Worm (Caenorhabditis elegans) whole organism, young adult: ENCODE data around the gene C25E10.4.

Experiments used
- B0336.3 ChIP-seq: fragments of 200-800 bp; sonication (Bioruptor generic); IDR thresholded peaks from 2 replicates; pipeline ENCODE4 v1.3.6; 2022; ENCODE audit warnings: missing genetic modification characterization, missing compliant biosample characterization
- F22D6.2 ChIP-seq: sonication (generic microtip); optimal IDR thresholded peaks from 2 replicates; lab custom pipeline; 2016; ENCODE audit warnings: mild to moderate bottlenecking, missing genetic modification characterization, missing compliant biosample characterization
- F39B2.1 ChIP-seq: fragments of 200-800 bp; sonication (Bioruptor generic); IDR thresholded peaks from 2 replicates; pipeline ENCODE4 v1.3.6; 2022; ENCODE audit warnings: missing genetic modification reagents, missing genetic modification characterization, missing compliant biosample characterization
- F49E8.2 ChIP-seq: sonication (generic microtip); optimal IDR thresholded peaks from 3 replicates; lab custom pipeline; 2017; ENCODE audit warnings: missing genetic modification characterization, mild to moderate bottlenecking, missing compliant biosample characterization, antibody characterized with exemption, moderate library complexity; ENCODE audit not compliant: insufficient read depth
- K12H6.12 ChIP-seq: fragments of 200-800 bp; sonication (Bioruptor generic); optimal IDR thresholded peaks from 2 replicates; lab custom pipeline; 2018; ENCODE audit warnings: mild to moderate bottlenecking, missing genetic modification characterization, missing compliant biosample characterization
- Y56A3A.18 ChIP-seq: fragments of 200-800 bp; sonication (Bioruptor generic); IDR thresholded peaks from 2 replicates; pipeline ENCODE4 v1.3.6; 2022; ENCODE audit warnings: missing genetic modification reagents, missing genetic modification characterization, missing compliant biosample characterization
- Y95B8A.8 ChIP-seq: fragments of 200-800 bp; sonication (Bioruptor generic); IDR thresholded peaks from 2 replicates; pipeline ENCODE4 v1.3.6; 2022; ENCODE audit warnings: missing genetic modification reagents, missing genetic modification characterization, missing compliant biosample characterization
- ZK185.1 ChIP-seq: sonication (generic microtip); optimal IDR thresholded peaks from 2 replicates; lab custom pipeline; 2016; ENCODE audit warnings: mild to moderate bottlenecking, missing genetic modification characterization, missing compliant biosample characterization; ENCODE audit not compliant: poor library complexity, severe bottlenecking
- atf-7 ChIP-seq: sonication (generic microtip); optimal IDR thresholded peaks from 2 replicates; lab custom pipeline; 2017; ENCODE audit warnings: mild to moderate bottlenecking, missing genetic modification characterization, missing compliant biosample characterization
- attf-5 ChIP-seq: fragments of 200-800 bp; sonication (Bioruptor generic); optimal IDR thresholded peaks from 2 replicates; lab custom pipeline; 2018; ENCODE audit warnings: mild to moderate bottlenecking, missing genetic modification characterization, missing compliant biosample characterization
- bed-2 ChIP-seq: fragments of 200-800 bp; sonication (Bioruptor generic); IDR thresholded peaks from 2 replicates; pipeline ENCODE4 v1.3.6; 2022; ENCODE audit warnings: missing genetic modification reagents, missing genetic modification characterization, missing compliant biosample characterization
- ccch-3 ChIP-seq: fragments of 200-800 bp; sonication (Bioruptor generic); optimal IDR thresholded peaks from 2 replicates; lab custom pipeline; 2018; ENCODE audit warnings: mild to moderate bottlenecking, missing genetic modification characterization, missing compliant biosample characterization
- cebp-1 ChIP-seq, 2 experiments: fragments of 200-800 bp in 1 of 2; sonication (Bioruptor generic) in 1 of 2; sonication (generic microtip) in 1 of 2; IDR thresholded peaks in 1 of 2; optimal IDR thresholded peaks in 1 of 2; 2 replicates each; pipeline versions ENCODE4 v1.3.6 to Lab custom; 2017 to 2022; ENCODE audit warnings: missing compliant biosample characterization in 2 of 2, missing genetic modification characterization in 2 of 2, mild to moderate bottlenecking in 1 of 2, missing genetic modification reagents in 1 of 2, moderate library complexity in 1 of 2
- ceh-100 ChIP-seq: fragments of 200-800 bp; sonication (Bioruptor generic); IDR thresholded peaks from 2 replicates; pipeline ENCODE4 v1.3.6; 2022; ENCODE audit warnings: missing genetic modification reagents, missing genetic modification characterization, missing compliant biosample characterization
- chd-7 ChIP-seq: sonication (generic microtip); optimal IDR thresholded peaks from 2 replicates; lab custom pipeline; 2016; ENCODE audit warnings: mild to moderate bottlenecking, missing genetic modification characterization, moderate library complexity, missing compliant biosample characterization
- dox-1 ChIP-seq: fragments of 200-800 bp; sonication (Bioruptor generic); IDR thresholded peaks from 2 replicates; pipeline ENCODE4 v1.3.6; 2022; ENCODE audit warnings: missing genetic modification reagents, missing genetic modification characterization, missing compliant biosample characterization
- egl-44 ChIP-seq: fragments of 200-800 bp; sonication (Bioruptor generic); IDR thresholded peaks from 2 replicates; pipeline ENCODE4 v1.3.6; 2022; ENCODE audit warnings: missing genetic modification reagents, missing genetic modification characterization, missing compliant biosample characterization
- ets-4 ChIP-seq: fragments of 200-800 bp; sonication (Bioruptor generic); optimal IDR thresholded peaks from 2 replicates; lab custom pipeline; 2018; ENCODE audit warnings: mild to moderate bottlenecking, missing genetic modification characterization, missing compliant biosample characterization
- gei-17 ChIP-seq: fragments of 200-800 bp; sonication (Bioruptor generic); optimal IDR thresholded peaks from 2 replicates; lab custom pipeline; 2018; ENCODE audit warnings: mild to moderate bottlenecking, missing genetic modification characterization, missing compliant biosample characterization
- hlh-12 ChIP-seq: sonication (generic microtip); optimal IDR thresholded peaks from 2 replicates; lab custom pipeline; 2016; ENCODE audit warnings: missing genetic modification characterization, missing compliant biosample characterization
- let-526 ChIP-seq: fragments of 200-800 bp; sonication (Bioruptor generic); IDR thresholded peaks from 2 replicates; pipeline ENCODE4 v1.3.6; 2022; ENCODE audit warnings: missing genetic modification reagents, missing genetic modification characterization, missing compliant biosample characterization
- let-607 ChIP-seq, 2 experiments: fragments of 200-800 bp in 1 of 2; sonication (Bioruptor generic) in 1 of 2; sonication (generic microtip) in 1 of 2; optimal IDR thresholded peaks; 2 replicates each; lab custom pipeline; 2016 to 2018; ENCODE audit warnings: mild to moderate bottlenecking in 2 of 2, missing compliant biosample characterization in 2 of 2, missing genetic modification characterization in 2 of 2, moderate library complexity in 2 of 2, missing genotype in 1 of 2
- lin-40 ChIP-seq: sonication (generic microtip); optimal IDR thresholded peaks from 2 replicates; lab custom pipeline; 2016; ENCODE audit warnings: missing genetic modification characterization, mild to moderate bottlenecking, missing compliant biosample characterization, missing genotype, missing genetic modification reagents
- lin-54 ChIP-seq: fragments of 200-800 bp; sonication (Bioruptor generic); optimal IDR thresholded peaks from 2 replicates; lab custom pipeline; 2018; ENCODE audit warnings: mild to moderate bottlenecking, missing genetic modification characterization, missing compliant biosample characterization
- mcd-1 ChIP-seq: fragments of 200-800 bp; sonication (Bioruptor generic); IDR thresholded peaks from 2 replicates; pipeline ENCODE4 v1.3.6; 2022; ENCODE audit warnings: missing genetic modification reagents, missing genetic modification characterization, missing compliant biosample characterization
- nfya-2 ChIP-seq: fragments of 200-800 bp; sonication (Bioruptor generic); IDR thresholded peaks from 2 replicates; pipeline ENCODE4 v1.3.6; 2022; ENCODE audit warnings: missing genetic modification reagents, missing genetic modification characterization, missing compliant biosample characterization
- nfyb-1 ChIP-seq: fragments of 200-800 bp; sonication (Bioruptor generic); IDR thresholded peaks from 2 replicates; pipeline ENCODE4 v1.3.6; 2022; ENCODE audit warnings: missing genetic modification reagents, missing genetic modification characterization, missing compliant biosample characterization
- nhr-80 ChIP-seq: sonication (generic microtip); optimal IDR thresholded peaks from 2 replicates; lab custom pipeline; 2016; ENCODE audit warnings: missing genetic modification characterization, missing compliant biosample characterization
- nhr-90 ChIP-seq: sonication (generic microtip); optimal IDR thresholded peaks from 2 replicates; lab custom pipeline; 2016; ENCODE audit warnings: missing genotype, mild to moderate bottlenecking, missing genetic modification characterization, missing compliant biosample characterization
- pbrm-1 ChIP-seq: fragments of 200-800 bp; sonication (Bioruptor generic); IDR thresholded peaks from 2 replicates; pipeline ENCODE4 v1.3.6; 2022; ENCODE audit warnings: missing genetic modification reagents, missing genetic modification characterization, missing compliant biosample characterization
- sdz-38 ChIP-seq: sonication (generic microtip); optimal IDR thresholded peaks from 2 replicates; lab custom pipeline; 2016; ENCODE audit warnings: missing genotype, missing genetic modification characterization, missing compliant biosample characterization
- snpc-4 ChIP-seq, 5 experiments: fragments of 150-350 bp in 1 of 5; sonication (generic microtip) in 4 of 5; optimal IDR thresholded peaks; 2 replicates each; lab custom pipeline; 2014 to 2018; ENCODE audit warnings: missing genetic modification characterization in 5 of 5, missing biosample characterization in 3 of 5, antibody characterized with exemption in 2 of 5, mild to moderate bottlenecking in 2 of 5, missing compliant biosample characterization in 2 of 5, missing genotype in 2 of 5, moderate library complexity in 2 of 5, missing genetic modification reagents in 1 of 5
- sptf-2 ChIP-seq: fragments of 200-800 bp; sonication (Bioruptor generic); optimal IDR thresholded peaks from 2 replicates; lab custom pipeline; 2018; ENCODE audit warnings: mild to moderate bottlenecking, missing genetic modification characterization, missing compliant biosample characterization
- tbp1 ChIP-seq: fragments of 200-800 bp; sonication (Bioruptor generic); optimal IDR thresholded peaks from 2 replicates; lab custom pipeline; 2018; ENCODE audit warnings: mild to moderate bottlenecking, missing genetic modification characterization, missing compliant biosample characterization
- tbx-9 ChIP-seq: sonication (generic microtip); optimal IDR thresholded peaks from 2 replicates; lab custom pipeline; 2016; ENCODE audit warnings: borderline replicate concordance, missing genetic modification characterization, inconsistent platforms, missing compliant biosample characterization
- tlf-1 ChIP-seq: fragments of 200-800 bp; sonication (Bioruptor generic); optimal IDR thresholded peaks from 2 replicates; lab custom pipeline; 2018; ENCODE audit warnings: mild to moderate bottlenecking, missing genetic modification characterization, missing compliant biosample characterization
- zim-3 ChIP-seq: sonication (generic microtip); optimal IDR thresholded peaks from 2 replicates; lab custom pipeline; 2017; ENCODE audit warnings: mild to moderate bottlenecking, missing genetic modification characterization, moderate library complexity, missing compliant biosample characterization
- ztf-22 ChIP-seq: fragments of 200-800 bp; sonication (Bioruptor generic); optimal IDR thresholded peaks from 2 replicates; lab custom pipeline; 2018; ENCODE audit warnings: mild to moderate bottlenecking, missing genetic modification characterization, moderate library complexity, missing compliant biosample characterization

Gene C25E10.4

ce11 chrV:9079965-9080432 is 46.6 kb downstream of the C25E10.4 start:
- TF ChIP-seq chd-7 (tag; lab: Kevin White, UChicago) (peak; percentile 47), dox-1 (peak; percentile 69; the same call in 1 of the 2 replicates), F39B2.1 (no peak), nhr-80 (tag; lab: Kevin White, UChicago) (peak; percentile 99), tlf-1 (GFP tag; lab: Kevin White, UChicago) (peak; percentile 57), lin-54 (GFP tag; lab: Kevin White, UChicago) (peak; percentile 40), atf-7 (peak; percentile 88), sptf-2 (GFP tag; lab: Kevin White, UChicago) (no peak), nfya-2 (GFP tag; lab: Robert Waterston, UW) (no peak), bed-2 (no peak), snpc-4 (GFP tag; optimal IDR thresholded peaks at IDR 0.05; lab: Kevin White, UChicago) (no peak), snpc-4 (tag; optimal IDR thresholded peaks at IDR 0.05; lab: Kevin White, UChicago) (peak in 2 of 4 experiments; percentile 24 to 37), F49E8.2 (tag; lab: Kevin White, UChicago) (no peak), hlh-12 (tag; lab: Kevin White, UChicago) (no peak), tbp1 (peak; percentile 31), nfyb-1 (peak; percentile 60), nhr-90 (tag; lab: Kevin White, UChicago) (peak; percentile 54), ccch-3 (GFP tag; lab: Kevin White, UChicago) (no peak), ets-4 (peak; percentile 92), ZK185.1 (tag; lab: Kevin White, UChicago) (peak; percentile 19), zim-3 (tag; lab: Kevin White, UChicago) (no peak), mcd-1 (GFP tag; lab: Robert Waterston, UW) (0 out of 2 replicates have a peak, but pooled peaks have one; percentile 6), Y95B8A.8 (GFP tag; lab: Robert Waterston, UW) (0 out of 2 replicates have a peak, but pooled peaks have one; percentile 36), ceh-100 (no peak), sdz-38 (tag; lab: Kevin White, UChicago) (no peak), cebp-1 (GFP tag; IDR thresholded peaks at IDR 0.05; lab: Robert Waterston, UW) (peak; percentile 22; the same call in 1 of the 2 replicates), cebp-1 (tag; optimal IDR thresholded peaks at IDR 0.05; lab: Kevin White, UChicago) (peak; percentile 68), pbrm-1 (peak; percentile 37; the same call in 1 of the 2 replicates), attf-5 (GFP tag; lab: Kevin White, UChicago) (peak; percentile 4), egl-44 (GFP tag; lab: Robert Waterston, UW) (peak; percentile 79), let-607 (tag; optimal IDR thresholded peaks at IDR 0.05; lab: Kevin White, UChicago) (peak; percentile 53 to 74), let-526 (GFP tag; lab: Robert Waterston, UW) (peak; percentile 4; the same call in 1 of the 2 replicates), lin-40 (tag; lab: Kevin White, UChicago) (peak; percentile 21), Y56A3A.18 (GFP tag; lab: Robert Waterston, UW) (no peak), ztf-22 (GFP tag; lab: Kevin White, UChicago) (peak; percentile 87), tbx-9 (no peak), gei-17 (GFP tag; lab: Kevin White, UChicago) (no peak), F22D6.2 (tag; lab: Kevin White, UChicago) (no peak), B0336.3 (GFP tag; lab: Robert Waterston, UW) (peak; percentile 72), K12H6.12 (no peak)
